Worm (Caenorhabditis elegans) whole organism, late embryonic: ENCODE measurements around the gene F28C6.10.

Source experiments
- ceh-19 ChIP-seq: fragments of 200-800 bp; sonication (Bioruptor generic); optimal IDR thresholded peaks from 2 replicates; lab custom pipeline; 2018; ENCODE audit warnings: mild to moderate bottlenecking, missing genetic modification characterization, missing compliant biosample characterization
- fax-1 ChIP-seq: sonication (generic microtip); optimal IDR thresholded peaks from 2 replicates; lab custom pipeline; 2016; ENCODE audit warnings: missing genotype, missing genetic modification characterization, missing compliant biosample characterization
- hlh-15 ChIP-seq: sonication (generic microtip); optimal IDR thresholded peaks from 2 replicates; lab custom pipeline; 2016; ENCODE audit warnings: missing genetic modification characterization, missing compliant biosample characterization
- hlh-30 ChIP-seq: sonication (generic microtip); optimal IDR thresholded peaks from 2 replicates; lab custom pipeline; 2017; ENCODE audit warnings: antibody characterized with exemption, missing genetic modification characterization, missing compliant biosample characterization; ENCODE audit not compliant: insufficient read depth
- ref-2 ChIP-seq: sonication (generic microtip); optimal IDR thresholded peaks from 2 replicates; lab custom pipeline; 2016; ENCODE audit warnings: missing genetic modification characterization, missing compliant biosample characterization

- TF ChIP-seq ceh-19 (GFP tag; lab: Kevin White, UChicago) (no peak), fax-1 (no peak), hlh-15 (no peak), ref-2 (tag; lab: Kevin White, UChicago) (no peak), hlh-30 (tag; lab: Kevin White, UChicago) (no peak)
These were observed 5.3 kb upstream of the F28C6.10 start, which contains the start of the genes cpf-1 and rpl-26 for ce11 chrII:8602337-8602944.
